Fruit fly (Drosophila melanogaster) whole organism, wandering third instar larva: ENCODE data around the gene CG14174.

ENCODE experiments used
- Abd-B ChIP-seq: fragments of >200 bp; optimal IDR thresholded peaks from 2 replicates; lab custom pipeline; 2017; ENCODE audit warnings: missing biosample characterization, missing genetic modification characterization
- CG32264 ChIP-seq: fragments of 200-800 bp; sonication (Bioruptor generic); optimal IDR thresholded peaks from 2 replicates; lab custom pipeline; 2016; ENCODE audit warnings: missing biosample characterization, missing genetic modification characterization
- CG9705 ChIP-seq: fragments of 200-800 bp; sonication (Bioruptor generic); optimal IDR thresholded peaks from 2 replicates; lab custom pipeline; 2018; ENCODE audit warnings: missing biosample characterization, mild to moderate bottlenecking, missing genetic modification characterization
- CrebA ChIP-seq: fragments of 200-800 bp; sonication (Bioruptor generic); optimal IDR thresholded peaks from 2 replicates; lab custom pipeline; 2016; ENCODE audit warnings: missing biosample characterization, mild to moderate bottlenecking, missing genetic modification characterization, borderline replicate concordance
- Dfd ChIP-seq: fragments of >200 bp; optimal IDR thresholded peaks from 2 replicates; lab custom pipeline; 2017; ENCODE audit warnings: missing biosample characterization, missing genetic modification characterization
- Dif ChIP-seq: fragments of 200-275, 200-300 bp; sonication (Bioruptor generic); optimal IDR thresholded peaks from 2 replicates; lab custom pipeline; 2018; ENCODE audit warnings: missing biosample characterization, missing genetic modification characterization; ENCODE audit not compliant: partially characterized antibody
- GATAd ChIP-seq: sonication (Bioruptor generic); optimal IDR thresholded peaks from 2 replicates; lab custom pipeline; 2016; ENCODE audit warnings: missing biosample characterization, missing genetic modification characterization
- Hnf4 ChIP-seq: fragments of 200-800 bp; sonication (Bioruptor generic); optimal IDR thresholded peaks from 2 replicates; lab custom pipeline; 2016; ENCODE audit warnings: missing biosample characterization, mild to moderate bottlenecking, missing genetic modification characterization
- Hr78 ChIP-seq: fragments of >200 bp; optimal IDR thresholded peaks from 2 replicates; lab custom pipeline; 2017; ENCODE audit warnings: missing biosample characterization, missing genetic modification characterization
- Hr83 ChIP-seq: fragments of 200-300 bp; sonication (Bioruptor generic); optimal IDR thresholded peaks from 2 replicates; lab custom pipeline; 2016; ENCODE audit warnings: missing biosample characterization, mild to moderate bottlenecking, missing genetic modification characterization, moderate library complexity; ENCODE audit not compliant: poor library complexity, severe bottlenecking
- Jra ChIP-seq: sonication (Bioruptor generic); optimal IDR thresholded peaks from 2 replicates; lab custom pipeline; 2016; ENCODE audit warnings: missing biosample characterization, missing genetic modification characterization
- N ChIP-seq: fragments of >200 bp; optimal IDR thresholded peaks from 2 replicates; lab custom pipeline; 2018; ENCODE audit warnings: missing biosample characterization, missing external identifiers, missing genetic modification characterization
- OdsH ChIP-seq: fragments of 200-800 bp; sonication (Bioruptor generic); optimal IDR thresholded peaks from 2 replicates; lab custom pipeline; 2016; ENCODE audit warnings: missing biosample characterization, mild to moderate bottlenecking, missing genetic modification characterization
- Rel ChIP-seq, 2 experiments: fragments of 200-800 bp; sonication (Bioruptor generic) in 1 of 2; optimal IDR thresholded peaks; 2 replicates in 1 of 2; 3 replicates in 1 of 2; lab custom pipeline; 2016 to 2019; ENCODE audit warnings: mild to moderate bottlenecking in 2 of 2, missing biosample characterization in 2 of 2, missing genetic modification characterization in 2 of 2, moderate library complexity in 1 of 2
- Vsx2 ChIP-seq: fragments of 200-300, 225-300 bp; sonication (Bioruptor generic); optimal IDR thresholded peaks from 2 replicates; lab custom pipeline; 2018; ENCODE audit warnings: missing biosample characterization, missing genetic modification characterization; ENCODE audit not compliant: partially characterized antibody
- br ChIP-seq: fragments of 200-800 bp; sonication (Bioruptor generic); optimal IDR thresholded peaks from 2 replicates; lab custom pipeline; 2016; ENCODE audit warnings: missing biosample characterization, missing genetic modification characterization
- brk ChIP-seq: fragments of 200-800 bp; sonication (Bioruptor generic); optimal IDR thresholded peaks from 2 replicates; lab custom pipeline; 2016; ENCODE audit warnings: missing biosample characterization, mild to moderate bottlenecking, missing genetic modification characterization
- dl ChIP-seq, 2 experiments: fragments of 175-275, 200-275 bp in 1 of 2; fragments of 200-275 bp in 1 of 2; sonication (Bioruptor generic); optimal IDR thresholded peaks; lab custom pipeline; 2018; ENCODE audit warnings: mild to moderate bottlenecking in 2 of 2, missing biosample characterization in 2 of 2, missing genetic modification characterization in 2 of 2, moderate library complexity in 2 of 2; ENCODE audit not compliant: partially characterized antibody in 2 of 2, insufficient read depth in 1 of 2
- ey ChIP-seq: fragments of 200-800 bp; sonication (Bioruptor generic); optimal IDR thresholded peaks from 2 replicates; lab custom pipeline; 2016; ENCODE audit warnings: missing biosample characterization, missing genetic modification characterization
- foxo ChIP-seq, 2 experiments: fragments of 200-800 bp; sonication (Bioruptor generic); optimal IDR thresholded peaks; 2 replicates in 1 of 2; 3 replicates in 1 of 2; lab custom pipeline; 2016 to 2017; ENCODE audit warnings: missing biosample characterization in 2 of 2, missing genetic modification characterization in 2 of 2
- fru ChIP-seq: fragments of 200-800 bp; sonication (Bioruptor generic); optimal IDR thresholded peaks from 3 replicates; lab custom pipeline; 2016; ENCODE audit warnings: missing biosample characterization, mild to moderate bottlenecking, missing genetic modification characterization
- h ChIP-seq: fragments of 200-800 bp; sonication (Bioruptor generic); optimal IDR thresholded peaks from 3 replicates; lab custom pipeline; 2016; ENCODE audit warnings: missing biosample characterization, mild to moderate bottlenecking, missing genetic modification characterization
- jim ChIP-seq: fragments of 175-275, 200-325 bp; sonication (Bioruptor generic); optimal IDR thresholded peaks from 2 replicates; lab custom pipeline; 2016; ENCODE audit warnings: missing biosample characterization, mild to moderate bottlenecking, missing genetic modification characterization
- lola ChIP-seq: fragments of >200 bp; optimal IDR thresholded peaks from 2 replicates; lab custom pipeline; 2017; ENCODE audit warnings: missing biosample characterization, missing genetic modification characterization
- pan ChIP-seq: fragments of >200 bp; optimal IDR thresholded peaks from 2 replicates; lab custom pipeline; 2017
- psq ChIP-seq: fragments of 200-800 bp; sonication (Bioruptor generic); optimal IDR thresholded peaks from 3 replicates; lab custom pipeline; 2017; ENCODE audit warnings: missing biosample characterization, mild to moderate bottlenecking, missing genetic modification characterization, moderate library complexity
- rgr ChIP-seq: fragments of 200-800 bp; sonication (Bioruptor generic); optimal IDR thresholded peaks from 3 replicates; lab custom pipeline; 2016; ENCODE audit warnings: missing biosample characterization, mild to moderate bottlenecking, missing genetic modification characterization
- sage ChIP-seq: fragments of 200-800 bp; sonication (Bioruptor generic); optimal IDR thresholded peaks from 2 replicates; lab custom pipeline; 2016; ENCODE audit warnings: missing biosample characterization, mild to moderate bottlenecking, missing genetic modification characterization
- sv ChIP-seq: fragments of 200-800 bp; sonication (Bioruptor generic); optimal IDR thresholded peaks from 3 replicates; lab custom pipeline; 2016; ENCODE audit warnings: missing biosample characterization, missing genetic modification characterization
- tai ChIP-seq: sonication (Bioruptor generic); optimal IDR thresholded peaks from 2 replicates; lab custom pipeline; 2016; ENCODE audit warnings: missing biosample characterization, missing genetic modification characterization
- usp ChIP-seq: fragments of >200 bp; optimal IDR thresholded peaks from 2 replicates; lab custom pipeline; 2017; ENCODE audit warnings: missing biosample characterization, missing genetic modification characterization
- woc ChIP-seq: sonication (Bioruptor generic); optimal IDR thresholded peaks from 2 replicates; lab custom pipeline; 2016; ENCODE audit warnings: missing biosample characterization, mild to moderate bottlenecking, missing genetic modification characterization

Gene CG14174

dm6 chr3L:9693552-9694133, 25.5 kb upstream of the CG14174 start:
- peak; percentile 0 for TF ChIP-seq sage (GFP tag; lab: Kevin White, UChicago)
- peak; percentile 53 for TF ChIP-seq Rel (GFP tag; optimal IDR thresholded peaks at IDR 0.05; lab: Kevin White, UChicago)
- TF ChIP-seq Rel (tag; optimal IDR thresholded peaks at IDR 0.05; lab: Kevin White, UChicago) = no peak
- no peak for TF ChIP-seq fru (GFP tag; lab: Kevin White, UChicago)
- no peak for TF ChIP-seq Vsx2 (GFP tag; lab: Kevin White, UChicago)
- TF ChIP-seq N (GFP tag; lab: Kevin White, UChicago) = peak; percentile 21
- no peak for TF ChIP-seq br (GFP tag; lab: Kevin White, UChicago)
- TF ChIP-seq psq (GFP tag; lab: Kevin White, UChicago) = no peak
- no peak for TF ChIP-seq Hr78 (GFP tag; lab: Kevin White, UChicago)
- no peak for TF ChIP-seq dl (GFP tag; optimal IDR thresholded peaks at IDR 0.05; lab: Kevin White, UChicago; ENCODE audit: insufficient read depth in 1 of 2, partially characterized antibody in 2 of 2)
- TF ChIP-seq brk = peak; percentile 16
- TF ChIP-seq Jra = no peak

DNA sequence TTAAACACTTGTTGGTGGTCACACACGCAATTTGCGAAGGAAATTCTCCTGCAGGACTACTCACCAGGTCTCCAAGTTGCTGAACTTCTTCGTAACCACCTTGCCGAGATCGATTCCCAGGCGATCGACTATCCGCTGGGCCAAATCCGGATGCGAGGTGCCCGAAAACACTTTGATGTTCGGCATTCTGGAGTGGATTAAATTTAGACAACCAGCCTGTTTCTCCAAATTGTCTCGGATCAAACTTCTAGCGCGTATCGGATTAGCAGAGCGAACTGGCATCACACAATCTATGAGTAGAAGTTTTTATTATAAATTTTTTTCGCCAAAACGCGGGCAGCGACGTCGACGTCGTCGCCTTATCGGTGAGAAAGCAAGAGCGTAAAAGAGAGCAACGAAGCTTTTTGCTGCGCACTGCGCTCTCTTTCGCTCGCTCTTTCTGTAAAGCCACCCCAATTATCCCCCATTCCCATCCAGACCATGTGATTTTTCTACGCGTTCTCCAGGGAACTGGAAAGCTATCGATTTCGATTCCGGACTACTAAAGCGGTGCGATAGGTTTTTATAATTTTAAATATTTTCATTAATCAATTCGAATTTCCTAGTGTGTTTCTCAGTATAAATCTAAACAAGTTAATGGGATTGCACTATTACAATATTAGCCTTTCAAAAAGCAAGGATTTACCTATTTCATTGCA, 24.8 kb upstream of the CG14174 start:
- TF ChIP-seq Rel (GFP tag; optimal IDR thresholded peaks at IDR 0.05; lab: Kevin White, UChicago) = no peak
- peak; percentile 36 for TF ChIP-seq Rel (tag; optimal IDR thresholded peaks at IDR 0.05; lab: Kevin White, UChicago)
- no peak for TF ChIP-seq lola
- no peak for TF ChIP-seq usp (GFP tag; lab: Kevin White, UChicago)
- TF ChIP-seq rgr = no peak
- no peak for TF ChIP-seq Hnf4 (GFP tag; lab: Kevin White, UChicago)
- peak; percentile 62 for TF ChIP-seq brk
- no peak for TF ChIP-seq GATAd
- no peak for TF ChIP-seq OdsH (GFP tag; lab: Kevin White, UChicago)
- TF ChIP-seq fru (GFP tag; lab: Kevin White, UChicago) = no peak
- no peak for TF ChIP-seq CG32264 (GFP tag; lab: Kevin White, UChicago)
- no peak for TF ChIP-seq CrebA (GFP tag; lab: Kevin White, UChicago)
- peak; percentile 44 for TF ChIP-seq sage (GFP tag; lab: Kevin White, UChicago)
- TF ChIP-seq dl (GFP tag; optimal IDR thresholded peaks at IDR 0.05; lab: Kevin White, UChicago; ENCODE audit: insufficient read depth in 1 of 2, partially characterized antibody in 2 of 2) = peak; percentile 84 to 92
- no peak for TF ChIP-seq jim (GFP tag; lab: Kevin White, UChicago)
- no peak for TF ChIP-seq woc (GFP tag; lab: Kevin White, UChicago)
- no peak for TF ChIP-seq Dfd
- TF ChIP-seq Dif (GFP tag; lab: Kevin White, UChicago) = peak; percentile 94
- TF ChIP-seq tai = no peak
- TF ChIP-seq foxo (GFP tag; optimal IDR thresholded peaks at IDR 0.05; lab: Kevin White, UChicago) = no peak
- TF ChIP-seq, all 38 proteins: peak for 5

DNA sequence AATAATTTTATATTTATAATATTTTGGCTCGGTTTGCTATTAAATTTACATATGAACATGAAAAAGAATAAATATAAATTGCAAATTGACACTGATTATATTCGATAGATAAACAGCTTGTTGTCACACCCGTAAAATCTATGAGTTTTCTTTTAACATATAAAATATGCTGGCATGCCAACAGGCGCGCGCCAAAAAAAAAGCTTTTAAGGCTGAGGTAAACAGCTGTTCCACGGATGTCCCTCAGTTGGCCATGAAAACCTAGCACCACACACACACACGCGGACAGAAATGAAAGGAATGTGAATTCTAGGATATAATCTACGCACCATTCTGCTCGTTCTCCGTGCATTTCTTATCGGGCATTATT, 24.3 kb upstream of the CG14174 start:
- no peak for TF ChIP-seq pan (lab: Kevin White, UChicago)
- TF ChIP-seq brk = no peak
- TF ChIP-seq Dfd = no peak
- no peak for TF ChIP-seq h (GFP tag; lab: Kevin White, UChicago)

DNA sequence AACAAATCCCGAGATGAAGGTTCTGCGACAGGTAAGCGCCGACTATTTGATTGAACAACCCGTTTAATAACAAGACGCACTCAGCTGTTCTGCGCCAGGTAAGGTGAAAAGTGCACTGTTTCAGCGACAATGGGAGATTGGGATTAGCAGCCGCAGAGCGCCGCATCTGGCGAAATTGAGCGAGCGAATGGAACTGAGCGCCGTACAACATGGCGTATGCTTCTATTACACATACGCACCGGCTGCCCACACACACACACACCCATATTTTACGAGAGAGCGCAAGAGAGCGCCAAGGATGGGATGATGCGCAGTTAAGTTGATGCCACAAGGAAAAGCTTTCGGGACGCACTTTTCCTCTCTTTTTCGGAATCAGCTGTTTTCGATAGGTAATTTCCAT, 23.9 kb upstream of the CG14174 start:
- TF ChIP-seq Dif (GFP tag; lab: Kevin White, UChicago) = peak; percentile 66
- TF ChIP-seq ey = no peak
- TF ChIP-seq CrebA (GFP tag; lab: Kevin White, UChicago) = no peak
- peak; percentile 35 to 64 for TF ChIP-seq dl (GFP tag; optimal IDR thresholded peaks at IDR 0.05; lab: Kevin White, UChicago; ENCODE audit: insufficient read depth in 1 of 2, partially characterized antibody in 2 of 2)

- TF ChIP-seq sv (peak; percentile 2), N (GFP tag; lab: Kevin White, UChicago) (no peak), jim (GFP tag; lab: Kevin White, UChicago) (no peak), dl (GFP tag; optimal IDR thresholded peaks at IDR 0.05; lab: Kevin White, UChicago; ENCODE audit: insufficient read depth in 1 of 2, partially characterized antibody in 2 of 2) (no peak), CG9705 (GFP tag; lab: Kevin White, UChicago) (no peak), pan (lab: Kevin White, UChicago) (no peak), Dfd (no peak), rgr (peak; percentile 13), OdsH (GFP tag; lab: Kevin White, UChicago) (peak; percentile 15), brk (peak; percentile 52), Jra (peak; percentile 23), Hr83 (no peak), tai (no peak), fru (GFP tag; lab: Kevin White, UChicago) (peak; percentile 25), woc (GFP tag; lab: Kevin White, UChicago) (no peak), CG32264 (GFP tag; lab: Kevin White, UChicago) (no peak), ey (no peak), foxo (GFP tag; optimal IDR thresholded peaks at IDR 0.05; lab: Kevin White, UChicago) (peak in 1 of 2 experiments; percentile 35), Abd-B (GFP tag; lab: Kevin White, UChicago) (no peak)
These were observed 23.5 kb upstream of the CG14174 start for dm6 chr3L:9695647-9696046.
